Worm (Caenorhabditis elegans) whole organism, young adult: ENCODE measurements around the gene srh-55.
"Not testable (repeated sequence)": the region's sequence is repeated elsewhere in the genome, so short reads cannot be mapped to it uniquely, and the experiment has no call there.

Experiments used
- B0261.1 ChIP-seq: sonication (generic microtip); optimal IDR thresholded peaks from 2 replicates; lab custom pipeline; 2016; ENCODE audit warnings: mild to moderate bottlenecking, missing genetic modification characterization, moderate library complexity, missing compliant biosample characterization
- C06A6.2 ChIP-seq: fragments of 200-800 bp; sonication (Bioruptor generic); conservative IDR thresholded peaks from 2 replicates; pipeline ENCODE4 v1.3.6; 2022; ENCODE audit warnings: missing genetic modification characterization, missing compliant biosample characterization
- F33H1.4 ChIP-seq: fragments of 200-800 bp; sonication (Bioruptor generic); IDR thresholded peaks from 2 replicates; pipeline ENCODE4 v1.3.6; 2022; ENCODE audit warnings: missing genetic modification reagents, missing genetic modification characterization, missing compliant biosample characterization
- F39B2.1 ChIP-seq: fragments of 200-800 bp; sonication (Bioruptor generic); IDR thresholded peaks from 2 replicates; pipeline ENCODE4 v1.3.6; 2022; ENCODE audit warnings: missing genetic modification reagents, missing genetic modification characterization, missing compliant biosample characterization
- F52B5.7 ChIP-seq: sonication (generic microtip); optimal IDR thresholded peaks from 2 replicates; lab custom pipeline; 2016; ENCODE audit warnings: mild to moderate bottlenecking, missing genetic modification characterization, missing compliant biosample characterization
- F55B11.4 ChIP-seq: sonication (generic microtip); optimal IDR thresholded peaks from 2 replicates; lab custom pipeline; 2016; ENCODE audit warnings: missing compliant biosample characterization, missing genetic modification characterization, borderline replicate concordance; ENCODE audit not compliant: insufficient read depth
- K12H6.12 ChIP-seq: fragments of 200-800 bp; sonication (Bioruptor generic); optimal IDR thresholded peaks from 2 replicates; lab custom pipeline; 2018; ENCODE audit warnings: mild to moderate bottlenecking, missing genetic modification characterization, missing compliant biosample characterization
- T07F8.4 ChIP-seq: sonication (generic microtip); optimal IDR thresholded peaks from 2 replicates; lab custom pipeline; 2016; ENCODE audit warnings: mild to moderate bottlenecking, missing genetic modification characterization, moderate library complexity, missing compliant biosample characterization
- T26A5.8 ChIP-seq: sonication (generic microtip); optimal IDR thresholded peaks from 2 replicates; lab custom pipeline; 2016; ENCODE audit warnings: missing genetic modification characterization, missing compliant biosample characterization
- akir-1 ChIP-seq: fragments of 200-800 bp; sonication (Bioruptor generic); optimal IDR thresholded peaks from 2 replicates; lab custom pipeline; 2018; ENCODE audit warnings: mild to moderate bottlenecking, missing genetic modification characterization, moderate library complexity, missing compliant biosample characterization
- ama-1 ChIP-seq, 3 experiments: fragments of 150-350 bp in 1 of 3; sonication (generic microtip) in 2 of 3; optimal IDR thresholded peaks; 2 replicates each; lab custom pipeline; 2014 to 2018; ENCODE audit warnings: missing biosample characterization in 2 of 3, missing genetic modification characterization in 2 of 3, missing genetic modification reagents in 2 of 3
- aptf-3 ChIP-seq: fragments of 200-800 bp; sonication (Bioruptor generic); IDR thresholded peaks from 2 replicates; pipeline ENCODE4 v1.3.6; 2022; ENCODE audit warnings: missing genetic modification characterization, missing compliant biosample characterization
- atf-7 ChIP-seq: sonication (generic microtip); optimal IDR thresholded peaks from 2 replicates; lab custom pipeline; 2017; ENCODE audit warnings: mild to moderate bottlenecking, missing genetic modification characterization, missing compliant biosample characterization
- ceh-27 ChIP-seq: fragments of 200-800 bp; sonication (Bioruptor generic); optimal IDR thresholded peaks from 2 replicates; lab custom pipeline; 2018; ENCODE audit warnings: mild to moderate bottlenecking, missing genetic modification characterization, moderate library complexity, missing compliant biosample characterization
- dox-1 ChIP-seq: fragments of 200-800 bp; sonication (Bioruptor generic); IDR thresholded peaks from 2 replicates; pipeline ENCODE4 v1.3.6; 2022; ENCODE audit warnings: missing genetic modification reagents, missing genetic modification characterization, missing compliant biosample characterization
- dpff-1 ChIP-seq: sonication (generic microtip); optimal IDR thresholded peaks from 2 replicates; lab custom pipeline; 2017; ENCODE audit warnings: mild to moderate bottlenecking, missing genetic modification characterization, missing compliant biosample characterization
- egl-18 ChIP-seq: fragments of 200-800 bp; sonication (Bioruptor generic); IDR thresholded peaks from 2 replicates; pipeline ENCODE4 v1.3.6; 2022; ENCODE audit warnings: missing genetic modification reagents, missing genetic modification characterization, missing compliant biosample characterization
- ekl-4 ChIP-seq: fragments of 200-800 bp; sonication (Bioruptor generic); IDR thresholded peaks from 2 replicates; pipeline ENCODE4 v1.3.6; 2022; ENCODE audit warnings: missing genetic modification reagents, missing genetic modification characterization, missing compliant biosample characterization
- fkh-3 ChIP-seq: sonication (generic microtip); optimal IDR thresholded peaks from 2 replicates; lab custom pipeline; 2016; ENCODE audit warnings: mild to moderate bottlenecking, missing genetic modification characterization, missing compliant biosample characterization
- lin-35 ChIP-seq, 3 experiments: fragments of 150-350 bp in 2 of 3; sonication (generic microtip) in 1 of 3; optimal IDR thresholded peaks; 2 replicates each; lab custom pipeline; 2014 to 2018; ENCODE audit warnings: missing biosample characterization in 3 of 3, missing genetic modification characterization in 3 of 3, missing genetic modification reagents in 3 of 3
- mes-4 ChIP-seq: sonication (generic microtip); optimal IDR thresholded peaks from 2 replicates; lab custom pipeline; 2016; ENCODE audit warnings: missing genotype, missing genetic modification characterization, missing compliant biosample characterization
- nhr-179 ChIP-seq: sonication (generic microtip); optimal IDR thresholded peaks from 2 replicates; lab custom pipeline; 2016; ENCODE audit warnings: mild to moderate bottlenecking, missing genetic modification characterization, missing compliant biosample characterization
- nhr-80 ChIP-seq: sonication (generic microtip); optimal IDR thresholded peaks from 2 replicates; lab custom pipeline; 2016; ENCODE audit warnings: missing genetic modification characterization, missing compliant biosample characterization
- pha-4 ChIP-seq: fragments of 150-350 bp; sonication (generic microtip); optimal IDR thresholded peaks from 2 replicates; lab custom pipeline; 2014; ENCODE audit warnings: missing biosample characterization, missing genetic modification reagents, missing genetic modification characterization
- rcor-1 ChIP-seq: fragments of 200-800 bp; sonication (Bioruptor generic); IDR thresholded peaks from 2 replicates; pipeline ENCODE4 v1.3.6; 2022; ENCODE audit warnings: missing genetic modification reagents, missing genetic modification characterization, missing compliant biosample characterization
- sea-2 ChIP-seq: fragments of 200-800 bp; sonication (Bioruptor generic); IDR thresholded peaks from 2 replicates; pipeline ENCODE4 v1.3.6; 2022; ENCODE audit warnings: missing genetic modification characterization, missing compliant biosample characterization
- snpc-4 ChIP-seq, 5 experiments: fragments of 150-350 bp in 1 of 5; sonication (generic microtip) in 4 of 5; optimal IDR thresholded peaks; 2 replicates each; lab custom pipeline; 2014 to 2018; ENCODE audit warnings: missing genetic modification characterization in 5 of 5, missing biosample characterization in 3 of 5, antibody characterized with exemption in 2 of 5, mild to moderate bottlenecking in 2 of 5, missing compliant biosample characterization in 2 of 5, missing genotype in 2 of 5, moderate library complexity in 2 of 5, missing genetic modification reagents in 1 of 5
- sptf-2 ChIP-seq: fragments of 200-800 bp; sonication (Bioruptor generic); optimal IDR thresholded peaks from 2 replicates; lab custom pipeline; 2018; ENCODE audit warnings: mild to moderate bottlenecking, missing genetic modification characterization, missing compliant biosample characterization
- tbp1 ChIP-seq: fragments of 200-800 bp; sonication (Bioruptor generic); optimal IDR thresholded peaks from 2 replicates; lab custom pipeline; 2018; ENCODE audit warnings: mild to moderate bottlenecking, missing genetic modification characterization, missing compliant biosample characterization
- xnd-1 ChIP-seq: sonication (generic microtip); optimal IDR thresholded peaks from 2 replicates; lab custom pipeline; 2016; ENCODE audit warnings: missing genotype, missing genetic modification reagents, missing genetic modification characterization, missing compliant biosample characterization

The srh-55 gene

ce11 chrV:15113992-15114391, 39.4 kb upstream of the srh-55 start, which contains the start of gene T01G5.6 (continued):
- TF ChIP-seq rcor-1 (GFP tag; lab: Robert Waterston, UW): no peak

ce11 chrV:15115968-15116367, 37.4 kb upstream of the srh-55 start, which contains the start of gene T01G5.8:
T01G5.8 (plus strand) TSS chrV:15116268.
- not testable (repeated sequence) for TF ChIP-seq fkh-3 (tag; lab: Kevin White, UChicago); atf-7 (tag; lab: Kevin White, UChicago); lin-35 (GFP tag; optimal IDR thresholded peaks at IDR 0.05; lab: Kevin White, UChicago)

- TF ChIP-seq ceh-27 (no peak), F39B2.1 (GFP tag; lab: Robert Waterston, UW) (no peak), aptf-3 (GFP tag; lab: Robert Waterston, UW) (no peak), nhr-179 (tag; lab: Kevin White, UChicago) (no peak), tbp1 (GFP tag; lab: Kevin White, UChicago) (no peak), F55B11.4 (tag; lab: Kevin White, UChicago) (no peak), T07F8.4 (no peak), xnd-1 (tag; lab: Kevin White, UChicago) (no peak)
- TF ChIP-seq, all 124 proteins: peak for 0
Observed at ce11 chrV:15119517-15119916, 33.9 kb upstream of the srh-55 start, which contains the start of gene flor-1. flor-1 (minus strand) TSS chrV:15119617.

ce11 chrV:15125162-15125561, 28.2 kb upstream of the srh-55 start, which contains the start of gene ugt-30:
ugt-30 (minus strand) TSS chrV:15125262.
- not testable (repeated sequence) for TF ChIP-seq ekl-4 (GFP tag; lab: Robert Waterston, UW); egl-18; T26A5.8 (tag; lab: Kevin White, UChicago)

- TF ChIP-seq B0261.1 (tag; lab: Kevin White, UChicago) (no peak), C06A6.2 (no peak), sea-2 (GFP tag; lab: Robert Waterston, UW) (no peak), ama-1 (optimal IDR thresholded peaks at IDR 0.05; lab: Kevin White, UChicago) (no peak), ama-1 (GFP tag; optimal IDR thresholded peaks at IDR 0.05; lab: Kevin White, UChicago) (no peak), nhr-80 (no peak), mes-4 (tag; lab: Kevin White, UChicago) (no peak), sptf-2 (GFP tag; lab: Kevin White, UChicago) (no peak), pha-4 (no peak), dpff-1 (no peak), atf-7 (tag; lab: Kevin White, UChicago) (no peak), xnd-1 (tag; lab: Kevin White, UChicago) (no peak), ekl-4 (GFP tag; lab: Robert Waterston, UW) (no peak), dox-1 (GFP tag; lab: Robert Waterston, UW) (no peak), tbp1 (GFP tag; lab: Kevin White, UChicago) (no peak), akir-1 (GFP tag; lab: Kevin White, UChicago) (no peak), K12H6.12 (tag; lab: Kevin White, UChicago) (no peak)
Observed at ce11 chrV:15127413-15127812, 26.0 kb upstream of the srh-55 start, which contains the start of gene srj-27. srj-27 (minus strand) TSS chrV:15127513.

- TF ChIP-seq T07F8.4 (no peak), F33H1.4 (no peak), F52B5.7 (no peak), akir-1 (GFP tag; lab: Kevin White, UChicago) (no peak), egl-18 (no peak), snpc-4 (GFP tag; optimal IDR thresholded peaks at IDR 0.05; lab: Kevin White, UChicago) (no peak), snpc-4 (tag; optimal IDR thresholded peaks at IDR 0.05; lab: Kevin White, UChicago) (no peak)
Observed at ce11 chrV:15127955-15128354, 25.4 kb upstream of the srh-55 start, which contains the start of gene srr-7. srr-7 (plus strand) TSS chrV:15128255.
